Fruit fly (Drosophila melanogaster) whole organism, wandering third instar larva: ENCODE results near the gene slgA.

Source experiments
- Jra ChIP-seq: sonication (Bioruptor generic); optimal IDR thresholded peaks from 2 replicates; lab custom pipeline; 2016; ENCODE audit warnings: missing biosample characterization, missing genetic modification characterization
- Rel ChIP-seq, 2 experiments: fragments of 200-800 bp; sonication (Bioruptor generic) in 1 of 2; optimal IDR thresholded peaks; 2 replicates in 1 of 2; 3 replicates in 1 of 2; lab custom pipeline; 2016 to 2019; ENCODE audit warnings: mild to moderate bottlenecking in 2 of 2, missing biosample characterization in 2 of 2, missing genetic modification characterization in 2 of 2, moderate library complexity in 1 of 2
- br ChIP-seq: fragments of 200-800 bp; sonication (Bioruptor generic); optimal IDR thresholded peaks from 2 replicates; lab custom pipeline; 2016; ENCODE audit warnings: missing biosample characterization, missing genetic modification characterization
- rgr ChIP-seq: fragments of 200-800 bp; sonication (Bioruptor generic); optimal IDR thresholded peaks from 3 replicates; lab custom pipeline; 2016; ENCODE audit warnings: missing biosample characterization, mild to moderate bottlenecking, missing genetic modification characterization
- woc ChIP-seq: sonication (Bioruptor generic); optimal IDR thresholded peaks from 2 replicates; lab custom pipeline; 2016; ENCODE audit warnings: missing biosample characterization, mild to moderate bottlenecking, missing genetic modification characterization

DNA sequence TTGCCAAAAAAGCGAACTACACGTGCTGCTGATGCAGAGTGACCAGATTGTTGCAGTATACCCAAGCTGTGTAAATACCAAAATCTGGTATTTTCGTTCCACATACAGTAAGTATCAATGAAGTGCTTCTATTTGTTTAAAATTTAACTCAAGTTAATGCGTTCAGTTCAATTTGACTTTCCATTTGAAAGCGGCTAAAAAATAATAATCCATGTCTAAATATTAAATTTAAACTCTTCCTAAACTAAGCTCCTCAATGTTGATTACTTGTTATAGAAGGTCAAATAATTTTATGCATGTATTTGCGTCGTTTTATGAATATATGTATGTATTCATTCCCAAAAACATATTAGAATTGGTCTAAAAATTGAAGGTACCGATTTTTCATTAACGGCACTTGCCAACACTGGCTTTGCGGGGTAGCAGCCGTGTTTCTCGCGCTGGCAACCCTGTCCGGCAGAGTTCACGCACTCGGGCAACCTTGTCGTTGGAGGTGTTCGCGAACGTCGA is 23.9 kb upstream of the slgA start, which contains the start of the genes peng and sol:
- TF ChIP-seq rgr (GFP tag; lab: Kevin White, UChicago) (peak; percentile 74), woc (GFP tag; lab: Kevin White, UChicago) (peak; percentile 78), br (peak; percentile 68), Jra (GFP tag; lab: Kevin White, UChicago) (no peak), Rel (GFP tag; optimal IDR thresholded peaks at IDR 0.05; lab: Kevin White, UChicago) (no peak), Rel (tag; optimal IDR thresholded peaks at IDR 0.05; lab: Kevin White, UChicago) (peak; percentile 26)
